Worm (Caenorhabditis elegans) whole organism, L4/young adult: ENCODE measurements around the gene F35A5.1.

ENCODE experiments used
- W03F9.2 ChIP-seq: fragments of 150-350 bp; optimal IDR thresholded peaks from 2 replicates; lab custom pipeline; 2014; ENCODE audit warnings: missing biosample characterization, missing genetic modification characterization
- dao-5 ChIP-seq: sonication (generic microtip); optimal IDR thresholded peaks from 2 replicates; lab custom pipeline; 2016; ENCODE audit warnings: missing genotype, missing genetic modification characterization, moderate library complexity, missing compliant biosample characterization
- him-1 ChIP-seq: sonication (generic microtip); optimal IDR thresholded peaks from 2 replicates; lab custom pipeline; 2016; ENCODE audit warnings: missing genotype, missing genetic modification reagents, missing genetic modification characterization, missing compliant biosample characterization

F35A5.1 gene

DNA sequence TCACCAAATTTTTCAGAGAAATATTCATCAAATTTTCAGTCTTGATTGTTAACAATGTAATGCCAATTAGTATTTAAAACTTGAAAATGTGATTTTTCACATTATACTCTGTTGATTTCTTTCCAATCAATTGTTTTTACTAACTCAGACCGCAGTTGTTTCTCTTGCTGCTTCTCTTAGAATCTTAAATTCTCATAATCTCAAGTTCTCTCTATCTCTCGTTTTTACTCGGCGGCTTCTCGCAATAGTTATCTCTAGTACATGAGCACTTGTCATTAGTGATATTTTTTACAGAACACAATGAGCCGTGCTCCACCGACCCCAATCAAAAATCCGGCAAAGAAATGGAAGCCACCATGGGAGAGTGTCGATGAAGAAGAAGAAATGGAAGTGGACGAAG lies at the start of gene F35A5.1:
F35A5.1 (plus strand) TSS at position 301 of the 400 bp plus-strand sequence.
- TF ChIP-seq dao-5 (tag; lab: Kevin White, UChicago), result no peak
- no peak for TF ChIP-seq him-1 (tag; lab: Kevin White, UChicago)
- TF ChIP-seq W03F9.2 (tag; lab: Kevin White, UChicago), result no peak

DNA sequence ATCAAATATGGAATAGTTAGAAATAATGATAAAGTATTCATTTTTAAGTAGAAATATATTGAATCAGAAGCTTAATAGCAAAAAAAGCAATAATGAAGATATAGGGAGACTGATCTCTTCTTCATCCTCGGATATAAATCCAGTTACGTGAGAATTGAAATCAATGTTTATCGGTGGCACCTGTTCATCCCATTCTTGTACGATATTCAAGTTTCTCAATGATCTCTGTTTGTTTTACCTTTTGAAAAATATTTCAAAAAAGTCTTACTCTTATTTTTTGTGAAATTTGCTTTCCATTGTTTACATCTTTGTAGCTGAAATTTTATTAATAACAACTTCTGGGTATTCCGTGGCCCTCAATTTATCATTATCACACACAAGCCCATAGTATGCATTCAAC lies 48.9 kb upstream of the F35A5.1 start, which contains the start of gene T14G12.12:
T14G12.12 (minus strand) TSS at position 101 of the 400 bp plus-strand sequence.
- TF ChIP-seq W03F9.2 (tag; lab: Kevin White, UChicago) (no peak), dao-5 (tag; lab: Kevin White, UChicago) (no peak), him-1 (tag; lab: Kevin White, UChicago) (no peak)

- TF ChIP-seq dao-5 (tag; lab: Kevin White, UChicago) (no peak), him-1 (tag; lab: Kevin White, UChicago) (no peak), W03F9.2 (tag; lab: Kevin White, UChicago) (no peak)
These were observed 47.9 kb upstream of the F35A5.1 start, which contains the start of gene T14G12.6 for ce11 chrX:3759345-3759744. T14G12.6 (minus strand) TSS chrX:3759445.

ce11 chrX:3759820-3760219 lies 47.4 kb upstream of the F35A5.1 start:
- no peak for TF ChIP-seq him-1 (tag; lab: Kevin White, UChicago)
- no peak for TF ChIP-seq W03F9.2 (tag; lab: Kevin White, UChicago)
- no peak for TF ChIP-seq dao-5 (tag; lab: Kevin White, UChicago)

- no peak for TF ChIP-seq W03F9.2 (tag; lab: Kevin White, UChicago)
- TF ChIP-seq dao-5 (tag; lab: Kevin White, UChicago), result no peak
- no peak for TF ChIP-seq him-1 (tag; lab: Kevin White, UChicago)
These were observed 44.9 kb upstream of the F35A5.1 start, which contains the start of gene T14G12.11 for ce11 chrX:3762410-3762809. T14G12.11 (minus strand) TSS chrX:3762547.

DNA sequence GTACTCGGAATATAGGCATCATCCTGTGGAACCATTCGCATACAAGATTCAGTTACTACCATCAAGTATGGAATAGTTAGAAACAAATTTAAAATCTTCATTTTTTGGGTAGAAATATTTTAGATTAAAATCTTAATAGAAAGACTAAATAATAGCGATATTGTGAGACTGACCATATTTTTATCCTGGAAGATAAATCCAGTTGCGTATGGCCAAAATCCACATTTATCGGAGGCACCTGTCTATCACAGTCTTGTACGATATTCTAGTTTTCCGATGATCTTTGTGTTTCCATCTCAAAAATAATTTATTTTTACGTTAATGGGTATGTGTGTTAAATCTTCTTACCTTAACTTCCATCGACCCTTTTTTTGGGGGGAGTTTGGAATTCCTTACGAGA lies 43.0 kb upstream of the F35A5.1 start, which contains the start of gene F47B7.3:
F47B7.3 (minus strand) TSS at position 101 of the 400 bp plus-strand sequence.
- TF ChIP-seq W03F9.2 (tag; lab: Kevin White, UChicago) (no peak), dao-5 (tag; lab: Kevin White, UChicago) (no peak), him-1 (tag; lab: Kevin White, UChicago) (no peak)

DNA sequence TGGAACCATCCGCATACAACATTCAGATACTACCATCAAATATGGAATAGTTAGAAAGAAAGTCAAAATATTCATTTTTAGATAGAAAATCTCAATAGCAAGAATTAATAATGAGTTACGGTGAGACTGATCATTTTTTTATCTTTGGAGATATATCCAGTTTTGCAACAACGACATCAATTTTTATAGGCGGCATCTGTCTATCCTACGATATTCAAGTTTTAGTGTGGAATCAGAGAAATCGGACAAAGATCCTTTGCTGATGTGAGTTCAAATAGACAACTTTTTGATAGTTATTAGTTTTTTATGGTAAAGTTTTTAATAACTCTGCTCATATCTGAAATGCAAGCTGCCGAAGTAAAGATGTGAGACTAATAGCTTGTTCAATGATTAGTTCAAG lies 40.7 kb upstream of the F35A5.1 start, which contains the start of gene F47B7.4:
F47B7.4 (minus strand) TSS at position 101 of the 400 bp plus-strand sequence.
- TF ChIP-seq him-1 (tag; lab: Kevin White, UChicago), result no peak

DNA sequence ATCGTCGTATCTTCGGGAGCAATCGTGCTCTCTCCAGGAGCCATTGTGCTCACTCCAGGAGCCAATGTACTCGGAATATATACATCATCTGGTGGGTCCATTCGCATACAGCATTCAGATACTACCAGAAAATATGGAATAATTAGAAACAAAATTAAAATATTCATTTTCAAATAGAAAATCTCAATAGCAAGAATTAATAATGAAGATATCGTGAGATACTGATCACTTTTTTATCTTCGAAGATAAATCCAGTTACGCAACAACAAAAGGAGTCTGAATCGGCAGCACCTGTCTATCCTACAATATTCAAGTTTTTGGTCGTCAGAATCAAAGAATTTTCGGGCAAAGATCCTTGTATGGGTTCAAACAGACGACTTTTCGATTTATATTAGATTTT lies 38.5 kb upstream of the F35A5.1 start, which contains the start of gene F47B7.5:
F47B7.5 (minus strand) TSS at position 101 of the 400 bp plus-strand sequence.
- TF ChIP-seq him-1 (tag; lab: Kevin White, UChicago), result no peak
- no peak for TF ChIP-seq dao-5 (tag; lab: Kevin White, UChicago)
- TF ChIP-seq W03F9.2 (tag; lab: Kevin White, UChicago), result no peak

DNA sequence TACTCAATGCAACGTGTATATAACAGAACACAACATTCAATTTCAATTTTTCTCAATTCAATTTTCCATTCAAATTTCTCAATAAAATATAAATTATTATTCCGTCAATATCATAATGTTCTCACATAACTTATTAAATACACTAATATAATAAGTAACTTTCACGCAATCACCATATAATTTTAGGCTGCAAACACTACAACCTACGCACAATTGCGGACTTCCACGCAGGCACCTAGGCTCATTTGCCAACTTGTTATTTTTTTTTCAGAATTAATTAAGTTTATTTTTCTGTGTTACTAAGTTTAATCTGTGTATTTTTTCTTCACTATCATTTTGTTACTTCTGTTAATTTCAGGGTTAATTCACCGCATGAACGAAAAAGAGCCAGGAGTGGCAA lies 34.9 kb upstream of the F35A5.1 start, which contains the start of gene F47B7.2:
F47B7.2 (plus strand) TSS at position 358 of the 400 bp plus-strand sequence.
- TF ChIP-seq W03F9.2 (tag; lab: Kevin White, UChicago) (no peak), him-1 (tag; lab: Kevin White, UChicago) (no peak), dao-5 (tag; lab: Kevin White, UChicago) (no peak)

DNA sequence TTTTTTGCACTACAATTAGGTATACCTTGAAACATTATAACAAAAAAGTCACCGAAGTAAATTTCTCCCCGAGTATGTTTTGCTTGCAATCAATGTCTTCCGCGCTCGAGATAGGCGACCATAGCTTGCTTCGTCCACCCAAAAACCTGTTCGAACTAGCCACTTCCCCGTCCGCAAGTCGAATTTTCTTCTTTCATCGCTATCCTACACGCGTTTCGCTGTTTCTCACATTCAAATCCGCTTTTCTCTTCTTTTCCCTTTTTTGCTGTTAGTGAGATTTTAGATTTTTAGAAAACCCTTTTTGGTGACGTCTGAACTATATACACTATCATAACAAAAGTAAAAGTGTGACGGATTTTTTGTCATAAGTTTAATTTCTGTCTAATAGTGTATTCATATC lies 34.0 kb upstream of the F35A5.1 start:
- TF ChIP-seq W03F9.2 (tag; lab: Kevin White, UChicago) (no peak), dao-5 (tag; lab: Kevin White, UChicago) (no peak)

DNA sequence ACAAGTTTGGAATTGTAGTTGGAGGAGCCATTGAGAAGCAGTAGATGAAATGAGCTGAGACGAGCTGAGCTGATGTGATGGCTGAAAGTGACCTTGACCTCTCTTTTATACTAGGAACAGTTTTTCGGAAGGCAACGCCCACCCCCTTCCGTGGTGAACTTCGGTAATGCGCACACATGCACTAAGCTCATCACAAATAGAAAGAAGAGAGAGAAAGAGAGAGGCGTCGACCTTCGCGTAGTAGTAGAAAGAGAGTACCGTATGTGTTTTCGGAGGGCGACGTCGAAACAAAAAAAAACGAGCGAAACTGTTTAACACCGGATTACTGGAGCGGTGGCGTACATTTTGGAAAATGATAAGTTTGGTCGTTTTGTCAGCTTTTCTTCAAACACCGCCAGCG lies 26.2 kb upstream of the F35A5.1 start, which contains the start of gene marg-1:
marg-1 (minus strand) TSS at position 101 of the 400 bp plus-strand sequence.
- no peak for TF ChIP-seq W03F9.2 (tag; lab: Kevin White, UChicago)
- TF ChIP-seq dao-5 (tag; lab: Kevin White, UChicago), result no peak
- no peak for TF ChIP-seq him-1 (tag; lab: Kevin White, UChicago)

ce11 chrX:3783659-3784058 lies 23.6 kb upstream of the F35A5.1 start:
- TF ChIP-seq dao-5 (tag; lab: Kevin White, UChicago) (no peak), W03F9.2 (tag; lab: Kevin White, UChicago) (no peak), him-1 (tag; lab: Kevin White, UChicago) (no peak)

- TF ChIP-seq him-1 (tag; lab: Kevin White, UChicago) (no peak), dao-5 (tag; lab: Kevin White, UChicago) (no peak), W03F9.2 (tag; lab: Kevin White, UChicago) (no peak)
These were observed 22.0 kb upstream of the F35A5.1 start for ce11 chrX:3785111-3785808.
